Fruit fly (Drosophila melanogaster) whole organism: ENCODE measurements around the gene fd96Ca.

Experiments used
- Dll ChIP-seq: fragments of >200 bp; optimal IDR thresholded peaks from 2 replicates; lab custom pipeline; 2017
- EcR ChIP-seq, 2 experiments: fragments of >200 bp; optimal IDR thresholded peaks; 2 replicates each; lab custom pipeline; 2017; ENCODE audit warnings: missing biosample characterization in 2 of 2, missing genetic modification characterization in 2 of 2, missing genetic modification reagents in 2 of 2
- pan ChIP-seq: fragments of >200 bp; optimal IDR thresholded peaks from 2 replicates; lab custom pipeline; 2017
- psq ChIP-seq: fragments of >200 bp; optimal IDR thresholded peaks from 2 replicates; lab custom pipeline; 2017
- usp ChIP-seq: fragments of >200 bp; optimal IDR thresholded peaks from 2 replicates; lab custom pipeline; 2017; ENCODE audit warnings: missing biosample characterization, missing genetic modification characterization, mixed read lengths

DNA sequence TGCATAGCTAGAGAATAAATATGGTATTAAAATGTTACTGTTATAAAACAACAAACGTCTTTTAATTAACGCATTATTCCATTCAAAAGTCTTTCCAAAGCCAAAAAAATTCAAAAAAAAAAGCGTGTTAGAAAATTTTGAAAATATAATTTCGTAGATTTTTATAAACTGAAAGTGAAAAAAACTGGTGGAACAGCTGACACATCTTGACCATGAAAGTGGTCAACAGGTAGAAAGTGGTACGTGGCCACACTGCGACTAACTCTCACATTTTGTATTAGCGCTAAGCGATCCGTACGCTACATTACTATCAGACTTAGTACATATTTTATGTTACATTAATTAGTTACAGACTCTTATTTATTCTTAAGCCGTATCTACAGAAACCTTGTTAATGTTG, 11.6 kb upstream of the fd96Ca start, which contains the start of gene CG11836:
- TF ChIP-seq Dll (lab: Kevin White, UChicago): no peak
- TF ChIP-seq usp (GFP tag; lab: Kevin White, UChicago): no peak
- TF ChIP-seq EcR (GFP tag; optimal IDR thresholded peaks at IDR 0.05; lab: Kevin White, UChicago): no peak
- no peak for TF ChIP-seq psq
- no peak for TF ChIP-seq pan
